Fruit fly (Drosophila melanogaster) Kc167 (cell line): Measurements from ENCODE around the gene CG2145.
"Not testable (repeated sequence)": the region's sequence is repeated elsewhere in the genome, so short reads cannot be mapped to it uniquely, and the experiment has no call there.

Experiments
- Myc ChIP-seq: fragments of >200 bp; optimal IDR thresholded peaks from 2 replicates; lab custom pipeline; 2017; ENCODE audit warnings: missing external identifiers
- Sin3A ChIP-seq: fragments of >200 bp; optimal IDR thresholded peaks from 2 replicates; lab custom pipeline; 2018; ENCODE audit warnings: missing external identifiers
- h ChIP-seq: fragments of >200 bp; optimal IDR thresholded peaks from 3 replicates; lab custom pipeline; 2018; ENCODE audit warnings: missing external identifiers
- insv ChIP-seq: fragments of >200 bp; optimal IDR thresholded peaks from 3 replicates; lab custom pipeline; 2018; ENCODE audit warnings: missing external identifiers
- psq ChIP-seq: fragments of >200 bp; optimal IDR thresholded peaks from 2 replicates; lab custom pipeline; 2017; ENCODE audit warnings: missing external identifiers
- ttk ChIP-seq: sonication (Bioruptor generic); optimal IDR thresholded peaks from 2 replicates; lab custom pipeline; 2017; ENCODE audit warnings: missing external identifiers

The CG2145 gene

dm6 chrX:10906222-10906866, 20.9 kb upstream of the CG2145 start:
- TF ChIP-seq h (lab: Kevin White, UChicago) (no peak), Sin3A (lab: Kevin White, UChicago) (no peak), ttk (no peak), psq (no peak), Myc (lab: Kevin White, UChicago) (no peak), insv (no peak)

- TF ChIP-seq psq (no peak), Myc (lab: Kevin White, UChicago) (no peak), insv (no peak), h (lab: Kevin White, UChicago) (no peak), ttk (no peak), Sin3A (lab: Kevin White, UChicago) (no peak)
These were observed 14.6 kb upstream of the CG2145 start for dm6 chrX:10912585-10912984.

- no peak for TF ChIP-seq ttk
- TF ChIP-seq psq: no peak
- no peak for TF ChIP-seq Sin3A (lab: Kevin White, UChicago)
- TF ChIP-seq Myc (lab: Kevin White, UChicago): no peak
- no peak for TF ChIP-seq insv
- TF ChIP-seq h (lab: Kevin White, UChicago): no peak
These were observed 5.5 kb upstream of the CG2145 start for dm6 chrX:10921665-10922064.

- TF ChIP-seq ttk (no peak), Sin3A (lab: Kevin White, UChicago) (no peak), insv (no peak), h (lab: Kevin White, UChicago) (no peak), Myc (lab: Kevin White, UChicago) (no peak), psq (no peak)
These were observed 5.0 kb upstream of the CG2145 start for dm6 chrX:10922178-10922577.

- no peak for TF ChIP-seq Sin3A (lab: Kevin White, UChicago)
These were observed 3.4 kb upstream of the CG2145 start, which contains the start of gene v for dm6 chrX:10923711-10924281. Gene v (plus strand): TSS chrX:10923972.

- TF ChIP-seq Sin3A (lab: Kevin White, UChicago) (no peak), insv (no peak), psq (no peak), ttk (no peak), Myc (lab: Kevin White, UChicago) (no peak), h (lab: Kevin White, UChicago) (no peak)
These were observed 954 bp upstream of the CG2145 start for dm6 chrX:10926245-10926644.

- TF ChIP-seq Sin3A (lab: Kevin White, UChicago) (no peak), ttk (no peak), psq (no peak), insv (no peak), h (lab: Kevin White, UChicago) (no peak), Myc (lab: Kevin White, UChicago) (no peak)
These were observed 2.4 kb downstream of the CG2145 start for dm6 chrX:10929613-10930012.

dm6 chrX:10930553-10931092, 3.4 kb downstream of the CG2145 start, which contains the start of gene Myo10A:
Gene Myo10A (plus strand): TSS chrX:10930840.
- TF ChIP-seq ttk: no peak
- TF ChIP-seq Myc (lab: Kevin White, UChicago): no peak
- no peak for TF ChIP-seq insv
- no peak for TF ChIP-seq h (lab: Kevin White, UChicago)
- no peak for TF ChIP-seq Sin3A (lab: Kevin White, UChicago)
- TF ChIP-seq psq: no peak

dm6 chrX:10931250-10931649, 4.1 kb downstream of the CG2145 start:
- TF ChIP-seq psq (no peak), h (lab: Kevin White, UChicago) (no peak), ttk (no peak), insv (no peak), Myc (lab: Kevin White, UChicago) (no peak)

dm6 chrX:10932300-10932699, 5.1 kb downstream of the CG2145 start:
- TF ChIP-seq h (lab: Kevin White, UChicago) (no peak), insv (no peak), Myc (lab: Kevin White, UChicago) (no peak)

dm6 chrX:10933776-10934175, 6.6 kb downstream of the CG2145 start:
- TF ChIP-seq ttk: no peak
- TF ChIP-seq insv: no peak
- TF ChIP-seq psq: no peak
- TF ChIP-seq h (lab: Kevin White, UChicago): no peak

dm6 chrX:10935587-10935986, 8.4 kb downstream of the CG2145 start:
- TF ChIP-seq Myc (lab: Kevin White, UChicago): no peak
- no peak for TF ChIP-seq insv
- no peak for TF ChIP-seq h (lab: Kevin White, UChicago)
- no peak for TF ChIP-seq psq
- no peak for TF ChIP-seq ttk
- TF ChIP-seq Sin3A (lab: Kevin White, UChicago): no peak

- no peak for TF ChIP-seq h (lab: Kevin White, UChicago)
These were observed 9.4 kb downstream of the CG2145 start for dm6 chrX:10936599-10936998.

- not testable (repeated sequence) for TF ChIP-seq psq; h (lab: Kevin White, UChicago); Myc (lab: Kevin White, UChicago)
These were observed 23.7 kb downstream of the CG2145 start, which contains the start of gene Rab9Fa for dm6 chrX:10950930-10951329. Gene Rab9Fa (minus strand): TSS chrX:10951030.
